Fruit fly (Drosophila melanogaster) whole organism, wandering third instar larva: ENCODE data around the gene CG6184.

Source experiments
- Abd-B ChIP-seq: fragments of >200 bp; optimal IDR thresholded peaks from 2 replicates; lab custom pipeline; 2017; ENCODE audit warnings: missing biosample characterization, missing genetic modification characterization
- CG9705 ChIP-seq: fragments of 200-800 bp; sonication (Bioruptor generic); optimal IDR thresholded peaks from 2 replicates; lab custom pipeline; 2018; ENCODE audit warnings: missing biosample characterization, mild to moderate bottlenecking, missing genetic modification characterization
- CrebA ChIP-seq: fragments of 200-800 bp; sonication (Bioruptor generic); optimal IDR thresholded peaks from 2 replicates; lab custom pipeline; 2016; ENCODE audit warnings: missing biosample characterization, mild to moderate bottlenecking, missing genetic modification characterization, borderline replicate concordance
- Dfd ChIP-seq: fragments of >200 bp; optimal IDR thresholded peaks from 2 replicates; lab custom pipeline; 2017; ENCODE audit warnings: missing biosample characterization, missing genetic modification characterization
- GATAd ChIP-seq: sonication (Bioruptor generic); optimal IDR thresholded peaks from 2 replicates; lab custom pipeline; 2016; ENCODE audit warnings: missing biosample characterization, missing genetic modification characterization
- HLH106 ChIP-seq: fragments of 200-800 bp; optimal IDR thresholded peaks from 3 replicates; lab custom pipeline; 2019; ENCODE audit warnings: missing biosample characterization, mild to moderate bottlenecking, missing genetic modification characterization, moderate library complexity
- Hnf4 ChIP-seq: fragments of 200-800 bp; sonication (Bioruptor generic); optimal IDR thresholded peaks from 2 replicates; lab custom pipeline; 2016; ENCODE audit warnings: missing biosample characterization, mild to moderate bottlenecking, missing genetic modification characterization
- Hr78 ChIP-seq: fragments of >200 bp; optimal IDR thresholded peaks from 2 replicates; lab custom pipeline; 2017; ENCODE audit warnings: missing biosample characterization, missing genetic modification characterization
- Jra ChIP-seq: sonication (Bioruptor generic); optimal IDR thresholded peaks from 2 replicates; lab custom pipeline; 2016; ENCODE audit warnings: missing biosample characterization, missing genetic modification characterization
- Myc ChIP-seq: fragments of >200 bp; optimal IDR thresholded peaks from 2 replicates; lab custom pipeline; 2017
- N ChIP-seq: fragments of >200 bp; optimal IDR thresholded peaks from 2 replicates; lab custom pipeline; 2018; ENCODE audit warnings: missing biosample characterization, missing external identifiers, missing genetic modification characterization
- OdsH ChIP-seq: fragments of 200-800 bp; sonication (Bioruptor generic); optimal IDR thresholded peaks from 2 replicates; lab custom pipeline; 2016; ENCODE audit warnings: missing biosample characterization, mild to moderate bottlenecking, missing genetic modification characterization
- Rel ChIP-seq, 2 experiments: fragments of 200-800 bp; sonication (Bioruptor generic) in 1 of 2; optimal IDR thresholded peaks; 2 replicates in 1 of 2; 3 replicates in 1 of 2; lab custom pipeline; 2016 to 2019; ENCODE audit warnings: mild to moderate bottlenecking in 2 of 2, missing biosample characterization in 2 of 2, missing genetic modification characterization in 2 of 2, moderate library complexity in 1 of 2
- Sp1 ChIP-seq: fragments of 200-800 bp; sonication (Bioruptor generic); optimal IDR thresholded peaks from 3 replicates; lab custom pipeline; 2019; ENCODE audit warnings: missing biosample characterization, mild to moderate bottlenecking, missing genetic modification characterization, moderate library complexity
- Vsx2 ChIP-seq: fragments of 200-300, 225-300 bp; sonication (Bioruptor generic); optimal IDR thresholded peaks from 2 replicates; lab custom pipeline; 2018; ENCODE audit warnings: missing biosample characterization, missing genetic modification characterization; ENCODE audit not compliant: partially characterized antibody
- br ChIP-seq: fragments of 200-800 bp; sonication (Bioruptor generic); optimal IDR thresholded peaks from 2 replicates; lab custom pipeline; 2016; ENCODE audit warnings: missing biosample characterization, missing genetic modification characterization
- brk ChIP-seq: fragments of 200-800 bp; sonication (Bioruptor generic); optimal IDR thresholded peaks from 2 replicates; lab custom pipeline; 2016; ENCODE audit warnings: missing biosample characterization, mild to moderate bottlenecking, missing genetic modification characterization
- dsf ChIP-seq: sonication (Bioruptor generic); optimal IDR thresholded peaks from 2 replicates; lab custom pipeline; 2016; ENCODE audit warnings: missing biosample characterization, missing genetic modification characterization, borderline replicate concordance
- ey ChIP-seq: fragments of 200-800 bp; sonication (Bioruptor generic); optimal IDR thresholded peaks from 2 replicates; lab custom pipeline; 2016; ENCODE audit warnings: missing biosample characterization, missing genetic modification characterization
- foxo ChIP-seq, 2 experiments: fragments of 200-800 bp; sonication (Bioruptor generic); optimal IDR thresholded peaks; 2 replicates in 1 of 2; 3 replicates in 1 of 2; lab custom pipeline; 2016 to 2017; ENCODE audit warnings: missing biosample characterization in 2 of 2, missing genetic modification characterization in 2 of 2
- h ChIP-seq: fragments of 200-800 bp; sonication (Bioruptor generic); optimal IDR thresholded peaks from 3 replicates; lab custom pipeline; 2016; ENCODE audit warnings: missing biosample characterization, mild to moderate bottlenecking, missing genetic modification characterization
- jim ChIP-seq: fragments of 175-275, 200-325 bp; sonication (Bioruptor generic); optimal IDR thresholded peaks from 2 replicates; lab custom pipeline; 2016; ENCODE audit warnings: missing biosample characterization, mild to moderate bottlenecking, missing genetic modification characterization
- psq ChIP-seq: fragments of 200-800 bp; sonication (Bioruptor generic); optimal IDR thresholded peaks from 3 replicates; lab custom pipeline; 2017; ENCODE audit warnings: missing biosample characterization, mild to moderate bottlenecking, missing genetic modification characterization, moderate library complexity
- sage ChIP-seq: fragments of 200-800 bp; sonication (Bioruptor generic); optimal IDR thresholded peaks from 2 replicates; lab custom pipeline; 2016; ENCODE audit warnings: missing biosample characterization, mild to moderate bottlenecking, missing genetic modification characterization
- sv ChIP-seq: fragments of 200-800 bp; sonication (Bioruptor generic); optimal IDR thresholded peaks from 3 replicates; lab custom pipeline; 2016; ENCODE audit warnings: missing biosample characterization, missing genetic modification characterization
- tai ChIP-seq: sonication (Bioruptor generic); optimal IDR thresholded peaks from 2 replicates; lab custom pipeline; 2016; ENCODE audit warnings: missing biosample characterization, missing genetic modification characterization
- usp ChIP-seq: fragments of >200 bp; optimal IDR thresholded peaks from 2 replicates; lab custom pipeline; 2017; ENCODE audit warnings: missing biosample characterization, missing genetic modification characterization
- woc ChIP-seq: sonication (Bioruptor generic); optimal IDR thresholded peaks from 2 replicates; lab custom pipeline; 2016; ENCODE audit warnings: missing biosample characterization, mild to moderate bottlenecking, missing genetic modification characterization

CG6184 gene

DNA sequence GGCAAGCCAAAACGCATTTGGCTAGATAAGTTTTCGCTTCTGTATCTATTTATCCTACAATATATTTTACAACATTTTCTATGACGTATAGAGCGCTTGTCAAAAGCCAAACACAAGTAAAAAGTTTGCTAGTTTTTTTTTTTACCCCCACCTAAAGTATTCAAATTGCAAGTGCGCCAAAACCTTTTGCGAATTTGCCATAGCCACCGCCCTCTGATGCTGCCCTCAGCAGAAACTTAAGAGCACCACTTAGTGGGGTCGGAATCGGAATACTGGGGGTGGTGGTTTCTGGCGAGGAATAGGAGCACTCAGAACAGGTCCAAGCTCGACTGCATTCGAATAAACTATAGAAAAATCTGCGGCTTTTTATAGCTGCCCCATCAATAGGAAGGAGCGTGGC is at the start of gene CG6184:
CG6184 (minus strand) TSS at position 101 of the 400 bp plus-strand sequence.
- no peak for TF ChIP-seq Vsx2 (GFP tag; lab: Kevin White, UChicago)
- TF ChIP-seq GATAd: no peak
- no peak for TF ChIP-seq dsf (GFP tag; lab: Kevin White, UChicago)
- no peak for TF ChIP-seq Myc (lab: Kevin White, UChicago)
- no peak for TF ChIP-seq Jra (GFP tag; lab: Kevin White, UChicago)
- no peak for TF ChIP-seq tai (GFP tag; lab: Kevin White, UChicago)
- no peak for TF ChIP-seq sage
- TF ChIP-seq sv: no peak
- no peak for TF ChIP-seq woc (GFP tag; lab: Kevin White, UChicago)
- TF ChIP-seq brk (GFP tag; lab: Kevin White, UChicago): no peak
- TF ChIP-seq HLH106: no peak
- TF ChIP-seq Hnf4 (GFP tag; lab: Kevin White, UChicago): no peak
- TF ChIP-seq foxo (GFP tag; optimal IDR thresholded peaks at IDR 0.05; lab: Kevin White, UChicago): no peak
- no peak for TF ChIP-seq psq (GFP tag; lab: Kevin White, UChicago)
- no peak for TF ChIP-seq Hr78
- TF ChIP-seq Rel (GFP tag; optimal IDR thresholded peaks at IDR 0.05; lab: Kevin White, UChicago): no peak
- no peak for TF ChIP-seq Rel (tag; optimal IDR thresholded peaks at IDR 0.05; lab: Kevin White, UChicago)
- TF ChIP-seq Abd-B: no peak

DNA sequence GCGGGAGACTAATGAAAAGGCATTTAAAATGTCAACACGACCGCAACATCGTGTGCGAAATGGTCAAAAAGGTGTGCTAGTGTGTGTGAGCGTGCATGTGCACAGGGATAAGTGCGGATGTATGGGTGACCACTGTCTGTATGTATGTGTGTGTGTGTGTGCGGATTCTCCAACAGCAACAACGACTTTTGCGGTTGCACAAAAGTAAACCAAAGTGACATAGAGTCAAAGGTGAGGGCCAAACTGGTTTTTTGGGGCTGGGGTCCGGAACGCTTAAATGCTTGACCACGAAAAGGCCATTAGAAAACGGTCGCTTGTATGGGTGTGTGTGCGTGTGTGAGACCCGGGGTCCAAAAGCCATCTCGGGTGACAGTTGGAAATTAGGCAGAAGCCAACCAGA is 45.7 kb upstream of the CG6184 start:
- no peak for TF ChIP-seq woc (GFP tag; lab: Kevin White, UChicago)
- no peak for TF ChIP-seq sv
- TF ChIP-seq Myc (lab: Kevin White, UChicago): no peak
- TF ChIP-seq HLH106: no peak
- TF ChIP-seq Sp1 (GFP tag; lab: Kevin White, UChicago): no peak
- TF ChIP-seq OdsH (GFP tag; lab: Kevin White, UChicago): no peak
- TF ChIP-seq CG9705 (GFP tag; lab: Kevin White, UChicago): no peak
- TF ChIP-seq Hnf4 (GFP tag; lab: Kevin White, UChicago): no peak
- TF ChIP-seq usp (GFP tag; lab: Kevin White, UChicago): no peak
- no peak for TF ChIP-seq dsf (GFP tag; lab: Kevin White, UChicago)
- no peak for TF ChIP-seq jim (GFP tag; lab: Kevin White, UChicago)
- TF ChIP-seq GATAd: no peak

DNA sequence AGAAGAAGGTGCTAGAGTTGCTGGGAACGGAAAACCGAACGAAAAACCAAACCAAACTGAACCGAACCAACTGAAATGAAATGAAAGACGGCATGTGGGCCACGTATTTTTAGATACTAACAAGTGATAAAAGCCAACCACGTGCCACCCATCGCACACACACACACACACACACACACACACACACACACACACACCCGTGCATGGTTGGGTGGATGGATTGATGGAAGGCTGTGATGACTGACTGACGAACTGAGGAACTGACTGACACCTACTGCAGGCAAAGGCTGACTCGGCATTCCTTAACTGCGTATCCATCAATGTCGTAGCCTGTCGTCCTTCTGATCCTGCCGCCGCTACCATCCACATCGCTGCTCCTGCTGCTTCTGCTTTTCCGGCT is 24.8 kb upstream of the CG6184 start:
- no peak for TF ChIP-seq N
- TF ChIP-seq ey (GFP tag; lab: Kevin White, UChicago): no peak
- TF ChIP-seq Sp1 (GFP tag; lab: Kevin White, UChicago): no peak
- peak; percentile 56 for TF ChIP-seq Dfd (GFP tag; lab: Kevin White, UChicago)
- TF ChIP-seq sage: no peak

DNA sequence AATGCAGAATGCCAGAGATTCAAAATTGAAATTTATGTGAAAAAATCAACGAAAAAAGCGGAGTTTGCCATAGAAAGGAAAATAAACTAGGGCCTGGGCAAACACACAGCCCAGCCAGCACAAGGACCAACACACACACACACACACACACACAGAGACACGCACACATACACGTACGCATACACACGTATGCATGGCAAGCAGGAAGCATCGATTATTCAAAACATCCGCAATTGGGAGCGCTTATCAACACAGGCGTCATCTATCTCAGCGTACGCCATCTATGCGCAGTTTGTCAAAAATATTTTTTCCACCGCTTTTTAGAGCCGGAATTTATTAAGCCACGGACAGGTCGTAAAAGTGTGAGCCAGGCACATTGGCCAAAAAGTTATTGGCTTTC is 22.2 kb upstream of the CG6184 start:
- TF ChIP-seq tai (GFP tag; lab: Kevin White, UChicago): no peak
- TF ChIP-seq Dfd (GFP tag; lab: Kevin White, UChicago): peak; percentile 51

DNA sequence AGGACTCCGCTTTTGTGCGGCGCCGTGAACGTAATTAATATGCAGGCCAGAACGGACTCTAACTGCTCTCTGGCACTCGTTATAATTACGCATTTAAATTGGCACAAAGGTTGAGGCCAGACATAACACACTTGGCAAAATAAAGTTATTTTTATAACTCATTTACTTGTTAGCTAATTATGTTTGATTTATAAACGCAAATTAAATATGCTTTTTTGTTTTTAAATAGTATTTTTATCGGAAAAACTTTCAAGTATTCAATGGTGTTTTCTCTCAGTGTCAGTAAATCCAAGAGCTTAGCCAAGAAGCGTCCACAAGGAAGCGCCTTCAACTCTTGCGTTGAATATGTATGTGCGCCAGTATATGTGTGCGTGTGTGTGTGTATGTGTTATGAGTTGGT is 15.2 kb upstream of the CG6184 start:
- no peak for TF ChIP-seq Sp1 (GFP tag; lab: Kevin White, UChicago)
- peak; percentile 8 for TF ChIP-seq br (GFP tag; lab: Kevin White, UChicago)
- TF ChIP-seq jim (GFP tag; lab: Kevin White, UChicago): no peak
- peak; percentile 28 for TF ChIP-seq h (GFP tag; lab: Kevin White, UChicago)
- peak in 1 of 2 experiments; percentile 32 for TF ChIP-seq foxo (GFP tag; optimal IDR thresholded peaks at IDR 0.05; lab: Kevin White, UChicago)
- no peak for TF ChIP-seq CG9705 (GFP tag; lab: Kevin White, UChicago)
- TF ChIP-seq ey (GFP tag; lab: Kevin White, UChicago): peak; percentile 30

DNA sequence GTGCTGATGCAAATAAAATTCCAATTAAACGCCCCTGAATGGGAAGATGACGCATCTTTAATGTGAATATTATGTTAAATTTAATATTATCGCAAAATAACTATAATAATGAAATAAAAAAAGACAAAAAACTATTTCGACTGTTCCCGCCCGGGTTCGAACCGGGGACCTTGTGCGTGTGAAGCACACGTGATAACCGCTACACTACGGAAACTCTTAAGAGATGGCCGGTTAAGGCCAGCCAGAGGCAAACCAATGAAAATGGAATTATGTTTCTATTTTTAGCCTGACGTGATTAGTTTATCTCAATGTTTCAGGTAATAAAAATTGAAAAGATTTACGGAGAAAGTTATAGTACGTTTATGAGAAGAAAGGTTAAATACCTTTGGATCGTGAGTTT is 14.5 kb upstream of the CG6184 start:
- no peak for TF ChIP-seq sv
- TF ChIP-seq Sp1 (GFP tag; lab: Kevin White, UChicago): no peak
- no peak for TF ChIP-seq dsf (GFP tag; lab: Kevin White, UChicago)
- no peak for TF ChIP-seq GATAd
- TF ChIP-seq ey (GFP tag; lab: Kevin White, UChicago): no peak
- TF ChIP-seq jim (GFP tag; lab: Kevin White, UChicago): no peak
- no peak for TF ChIP-seq CrebA (GFP tag; lab: Kevin White, UChicago)
